Fruit fly (Drosophila melanogaster) whole organism, prepupa: ENCODE data around the gene ort.

Experiments used
- Blimp-1 ChIP-seq: fragments of 200-800 bp; sonication (Bioruptor generic); optimal IDR thresholded peaks from 3 replicates; lab custom pipeline; 2017; ENCODE audit warnings: missing biosample characterization, missing genetic modification characterization, mild to moderate bottlenecking, moderate library complexity, missing genetic modification reagents
- CG10669 ChIP-seq: fragments of 200-800 bp; sonication (Bioruptor generic); optimal IDR thresholded peaks from 3 replicates; lab custom pipeline; 2018; ENCODE audit warnings: missing biosample characterization, mild to moderate bottlenecking, missing genetic modification characterization, moderate library complexity
- CG11762 ChIP-seq: fragments of 200-800 bp; sonication (Bioruptor generic); optimal IDR thresholded peaks from 3 replicates; lab custom pipeline; 2016; ENCODE audit warnings: missing biosample characterization, missing genetic modification characterization; ENCODE audit not compliant: insufficient read depth
- CG11902 ChIP-seq: fragments of 200-800 bp; sonication (Bioruptor generic); optimal IDR thresholded peaks from 3 replicates; lab custom pipeline; 2016; ENCODE audit warnings: missing biosample characterization, missing genetic modification characterization
- CG15336 ChIP-seq: fragments of 200-800 bp; sonication (Bioruptor generic); IDR thresholded peaks from 2 replicates; pipeline ENCODE4 v1.3.6; 2022; ENCODE audit warnings: missing biosample characterization, missing genetic modification characterization
- CG16779 ChIP-seq: fragments of 200-800 bp; sonication (Bioruptor generic); optimal IDR thresholded peaks from 3 replicates; lab custom pipeline; 2017; ENCODE audit warnings: missing biosample characterization, mild to moderate bottlenecking, missing genetic modification characterization
- CG3032 ChIP-seq: fragments of 200-800 bp; optimal IDR thresholded peaks from 2 replicates; lab custom pipeline; 2019; ENCODE audit warnings: missing biosample characterization, mild to moderate bottlenecking, missing genetic modification characterization, moderate library complexity
- CG32006 ChIP-seq: fragments of 200-800 bp; sonication (Bioruptor generic); optimal IDR thresholded peaks from 3 replicates; lab custom pipeline; 2017; ENCODE audit warnings: missing biosample characterization, mild to moderate bottlenecking, missing genetic modification characterization
- CG3919 ChIP-seq: fragments of 200-800 bp; sonication (Bioruptor generic); optimal IDR thresholded peaks from 3 replicates; lab custom pipeline; 2016; ENCODE audit warnings: missing biosample characterization, missing genetic modification characterization
- CG6163 ChIP-seq: fragments of 200-800 bp; sonication (Bioruptor generic); IDR thresholded peaks from 3 replicates; pipeline ENCODE4 v1.3.6; 2022; ENCODE audit warnings: missing biosample characterization, missing genetic modification characterization
- CG6276 ChIP-seq: fragments of 200-800 bp; sonication (Bioruptor generic); optimal IDR thresholded peaks from 2 replicates; lab custom pipeline; 2017; ENCODE audit warnings: missing biosample characterization, mild to moderate bottlenecking, missing genetic modification characterization
- CG7368 ChIP-seq: fragments of 200-800 bp; sonication (Bioruptor generic); optimal IDR thresholded peaks from 3 replicates; lab custom pipeline; 2016; ENCODE audit warnings: missing biosample characterization, missing genetic modification characterization
- CG8319 ChIP-seq: fragments of 200-800 bp; sonication (Bioruptor generic); optimal IDR thresholded peaks from 3 replicates; lab custom pipeline; 2016; ENCODE audit warnings: missing biosample characterization, missing genetic modification characterization
- Eip78C ChIP-seq: fragments of 200-800 bp; sonication (Bioruptor generic); peaks from one replicate; lab custom pipeline; 2016; ENCODE audit warnings: missing biosample characterization, missing genetic modification characterization
- Eip93F ChIP-seq: fragments of 200-800 bp; sonication (Bioruptor generic); optimal IDR thresholded peaks from 2 replicates; lab custom pipeline; 2016; ENCODE audit warnings: missing biosample characterization, mild to moderate bottlenecking, missing genetic modification characterization
- Ets96B ChIP-seq: fragments of 200-800 bp; optimal IDR thresholded peaks from 2 replicates; lab custom pipeline; 2019; ENCODE audit warnings: missing biosample characterization, mild to moderate bottlenecking, missing genetic modification characterization, moderate library complexity
- Lpt ChIP-seq: fragments of 200-800 bp; sonication (Bioruptor generic); optimal IDR thresholded peaks from 3 replicates; lab custom pipeline; 2016; ENCODE audit warnings: missing biosample characterization, missing genetic modification characterization
- Met ChIP-seq: fragments of 200-800 bp; sonication (Bioruptor generic); optimal IDR thresholded peaks from 3 replicates; lab custom pipeline; 2016; ENCODE audit warnings: missing biosample characterization, missing genetic modification characterization
- OdsH ChIP-seq: fragments of 200-800 bp; sonication (Bioruptor generic); optimal IDR thresholded peaks from 3 replicates; lab custom pipeline; 2016; ENCODE audit warnings: missing biosample characterization, missing genetic modification characterization
- achi ChIP-seq: fragments of 200-800 bp; sonication (Bioruptor generic); optimal IDR thresholded peaks from 3 replicates; lab custom pipeline; 2016; ENCODE audit warnings: missing biosample characterization, missing genetic modification characterization
- cyc ChIP-seq: fragments of 200-800 bp; sonication (Bioruptor generic); optimal IDR thresholded peaks from 3 replicates; lab custom pipeline; 2016; ENCODE audit warnings: missing biosample characterization, missing genetic modification characterization
- dsx ChIP-seq: fragments of 200-800 bp; optimal IDR thresholded peaks from 3 replicates; lab custom pipeline; 2019; ENCODE audit warnings: missing biosample characterization, mild to moderate bottlenecking, missing genetic modification characterization, moderate library complexity; ENCODE audit not compliant: poor library complexity, severe bottlenecking
- lz ChIP-seq: fragments of 200-800 bp; sonication (Bioruptor generic); optimal IDR thresholded peaks from 3 replicates; lab custom pipeline; 2016; ENCODE audit warnings: missing biosample characterization, missing genetic modification characterization
- salr ChIP-seq, 2 experiments: fragments of 200-800 bp; sonication (Bioruptor generic); optimal IDR thresholded peaks; 3 replicates each; lab custom pipeline; 2016 to 2018; ENCODE audit warnings: missing biosample characterization in 2 of 2, missing genetic modification characterization in 2 of 2, mild to moderate bottlenecking in 1 of 2
- spab ChIP-seq: fragments of 200-800 bp; sonication (Bioruptor generic); optimal IDR thresholded peaks from 2 replicates; lab custom pipeline; 2017; ENCODE audit warnings: missing biosample characterization, mild to moderate bottlenecking, missing genetic modification characterization, missing genetic modification reagents
- ss ChIP-seq, 2 experiments: fragments of 200-800 bp; sonication (Bioruptor generic); optimal IDR thresholded peaks; 2 replicates in 1 of 2; 3 replicates in 1 of 2; lab custom pipeline; 2017 to 2018; ENCODE audit warnings: mild to moderate bottlenecking in 2 of 2, missing biosample characterization in 2 of 2, missing genetic modification characterization in 2 of 2, moderate library complexity in 1 of 2
- svp ChIP-seq: fragments of 200-800 bp; sonication (Bioruptor generic); peaks from one replicate; lab custom pipeline; 2016; ENCODE audit warnings: missing biosample characterization, missing genetic modification characterization
- vri ChIP-seq: fragments of 200-800 bp; sonication (Bioruptor generic); optimal IDR thresholded peaks from 3 replicates; lab custom pipeline; 2016; ENCODE audit warnings: missing biosample characterization, mild to moderate bottlenecking, missing genetic modification characterization

The ort gene

dm6 chr3R:19625300-19626230 lies 34.0 kb upstream of the ort start:
- peak in 1 of 2 experiments; percentile 27 for TF ChIP-seq ss (GFP tag; optimal IDR thresholded peaks at IDR 0.05; lab: Kevin White, UChicago)
- no peak for TF ChIP-seq Blimp-1
- no peak for TF ChIP-seq CG15336
- peak; percentile 68 for TF ChIP-seq dsx (GFP tag; lab: Kevin White, UChicago)
- peak; percentile 3 for TF ChIP-seq achi
- no peak for TF ChIP-seq CG16779 (tag; lab: Kevin White, UChicago)
- peak; percentile 46 for TF ChIP-seq Eip78C (GFP tag; lab: Kevin White, UChicago)
- TF ChIP-seq Ets96B (tag; lab: Kevin White, UChicago), result peak; percentile 6
- TF ChIP-seq CG32006, result peak; percentile 28
- TF ChIP-seq CG7368 (GFP tag; lab: Kevin White, UChicago), result no peak
- TF ChIP-seq CG6276 (GFP tag; lab: Kevin White, UChicago), result peak; percentile 30
- no peak for TF ChIP-seq CG6163 (GFP tag; lab: Robert Waterston, UW)

- TF ChIP-seq spab (peak; percentile 1), CG32006 (peak; percentile 40), vri (GFP tag; lab: Kevin White, UChicago) (no peak), CG11762 (peak; percentile 26), Eip78C (GFP tag; lab: Kevin White, UChicago) (peak; percentile 49), CG3919 (peak; percentile 28), CG15336 (0 out of 2 replicates have a peak, but pooled peaks have one; percentile 15), CG11902 (GFP tag; lab: Kevin White, UChicago) (no peak), salr (GFP tag; optimal IDR thresholded peaks at IDR 0.05; lab: Kevin White, UChicago) (peak in 1 of 2 experiments; percentile 2), lz (GFP tag; lab: Kevin White, UChicago) (no peak), CG3032 (tag; lab: Kevin White, UChicago) (peak; percentile 1), CG6276 (GFP tag; lab: Kevin White, UChicago) (peak; percentile 18), Ets96B (tag; lab: Kevin White, UChicago) (peak; percentile 15)
Measured at dm6 chr3R:19627792-19628522, 31.6 kb upstream of the ort start.

dm6 chr3R:19632685-19633116 lies 26.8 kb upstream of the ort start, which contains the start of gene CG6231:
TSS of gene CG6231 (minus strand) at chr3R:19632718.
- TF ChIP-seq CG6163 (GFP tag; lab: Robert Waterston, UW) (peak; percentile 44; the same call in 1 of the 3 replicates), Eip78C (GFP tag; lab: Kevin White, UChicago) (peak; percentile 26), CG15336 (peak; percentile 29; the same call in 1 of the 2 replicates), Lpt (GFP tag; lab: Kevin White, UChicago) (no peak)

dm6 chr3R:19634649-19635048 lies 24.9 kb upstream of the ort start, which contains the start of gene CG34138:
TSS of gene CG34138 (plus strand) at chr3R:19634949.
- TF ChIP-seq Met (GFP tag; lab: Kevin White, UChicago), result no peak
- TF ChIP-seq CG11762, result no peak
- TF ChIP-seq svp (GFP tag; lab: Kevin White, UChicago), result no peak
- no peak for TF ChIP-seq OdsH (GFP tag; lab: Kevin White, UChicago)
- TF ChIP-seq, all 60 proteins: peak for 0

dm6 chr3R:19638004-19638403 lies 21.5 kb upstream of the ort start:
- TF ChIP-seq CG8319 (GFP tag; lab: Kevin White, UChicago) (no peak), cyc (GFP tag; lab: Kevin White, UChicago) (no peak), CG10669 (GFP tag; lab: Kevin White, UChicago) (no peak), Eip93F (GFP tag; lab: Kevin White, UChicago) (no peak), svp (GFP tag; lab: Kevin White, UChicago) (peak; percentile 91)
